Fruit fly (Drosophila melanogaster): ENCODE measurements around the gene CG45075.

CG45075 gene

dm6 chr2L:6068544-6069251 lies 22.5 kb upstream of the CG45075 start, which contains the start of the genes CG9150 and Pfdn1 (continued):
- no peak for TF ChIP-seq E2f1 (GFP tag; IDR thresholded peaks at IDR 0.05)
- TF ChIP-seq Scr (GFP tag; IDR thresholded peaks at IDR 0.05; ENCODE audit: partially characterized antibody), result peak; percentile 90
- peak; percentile 50 for TF ChIP-seq lbe (GFP tag; optimal IDR thresholded peaks at IDR 0.05)
- peak; percentile 6 for TF ChIP-seq CG12659 (GFP tag; optimal IDR thresholded peaks at IDR 0.05)
- no peak for TF ChIP-seq CG9817 (tag; optimal IDR thresholded peaks at IDR 0.05)
- peak; percentile 68 for TF ChIP-seq Myb (GFP tag; optimal IDR thresholded peaks at IDR 0.05)
- peak; percentile 18 for TF ChIP-seq Sin3A (optimal IDR thresholded peaks at IDR 0.05)
- TF ChIP-seq CoRest (tag; optimal IDR thresholded peaks at IDR 0.05), result peak; percentile 20
- TF ChIP-seq CG1792 (GFP tag; optimal IDR thresholded peaks at IDR 0.05), result no peak
- peak; percentile 95 for TF ChIP-seq Dref (GFP tag; IDR thresholded peaks at IDR 0.05)
- peak; percentile 25 for TF ChIP-seq CG2120 (GFP tag; optimal IDR thresholded peaks at IDR 0.05)
- peak; percentile 62 for TF ChIP-seq MESR4 (GFP tag; optimal IDR thresholded peaks at IDR 0.05)
- TF ChIP-seq Med (GFP tag), result peak; percentile 82

- peak; percentile 14 for TF ChIP-seq Jarid2 (GFP tag; optimal IDR thresholded peaks at IDR 0.05)
- no peak for TF ChIP-seq sim (GFP tag; IDR thresholded peaks at IDR 0.05)
- TF ChIP-seq CG14860 (GFP tag; IDR thresholded peaks at IDR 0.05; ENCODE audit: partially characterized antibody), result peak; percentile 78
- no peak for TF ChIP-seq CG14667 (GFP tag; IDR thresholded peaks at IDR 0.05)
- TF ChIP-seq CG9817 (tag; optimal IDR thresholded peaks at IDR 0.05), result peak; percentile 37
- TF ChIP-seq ash1 (GFP tag; optimal IDR thresholded peaks at IDR 0.05), result no peak
- TF ChIP-seq slbo (GFP tag; IDR thresholded peaks at IDR 0.05), result peak; percentile 31; the same call in 1 of the 2 replicates
- TF ChIP-seq Vsx1 (GFP tag; optimal IDR thresholded peaks at IDR 0.05), result no peak
- TF ChIP-seq tll (GFP tag; optimal IDR thresholded peaks at IDR 0.05), result no peak
- no peak for TF ChIP-seq CG2875 (GFP tag; optimal IDR thresholded peaks at IDR 0.05)
- TF ChIP-seq CG8944 (GFP tag; optimal IDR thresholded peaks at IDR 0.05), result no peak
- TF ChIP-seq CG17385 (GFP tag; optimal IDR thresholded peaks at IDR 0.05), result no peak
- peak; percentile 69 for TF ChIP-seq lab (GFP tag; optimal IDR thresholded peaks at IDR 0.05)
- TF ChIP-seq disco-r (GFP tag; optimal IDR thresholded peaks at IDR 0.05), result no peak
- TF ChIP-seq CG31365 (tag; optimal IDR thresholded peaks at IDR 0.05), result peak; percentile 90
- TF ChIP-seq CG5953 (GFP tag; IDR thresholded peaks at IDR 0.05), result no peak
- peak; percentile 5 for TF ChIP-seq Fer1 (GFP tag; optimal IDR thresholded peaks at IDR 0.05)
- no peak for TF ChIP-seq ewg (GFP tag; optimal IDR thresholded peaks at IDR 0.05)
- TF ChIP-seq Fer3 (tag; optimal IDR thresholded peaks at IDR 0.05), result no peak
- TF ChIP-seq Ravus (GFP tag; IDR thresholded peaks at IDR 0.05), result no peak
- no peak for TF ChIP-seq CG33213 (GFP tag; optimal IDR thresholded peaks at IDR 0.05)
- peak; percentile 60 for TF ChIP-seq CG9932 (GFP tag; IDR thresholded peaks at IDR 0.05)
- TF ChIP-seq CG2202 (tag; optimal IDR thresholded peaks at IDR 0.05), result no peak
- no peak for TF ChIP-seq bigmax (GFP tag; optimal IDR thresholded peaks at IDR 0.05)
- no peak for TF ChIP-seq ranshi (GFP tag; IDR thresholded peaks at IDR 0.05)
- no peak for TF ChIP-seq yki (optimal IDR thresholded peaks at IDR 0.05)
- no peak for TF ChIP-seq gro (GFP tag; optimal IDR thresholded peaks at IDR 0.05)
- no peak for TF ChIP-seq Hr78 (GFP tag; optimal IDR thresholded peaks at IDR 0.05)
- peak; percentile 61 for TF ChIP-seq unc-4 (GFP tag; IDR thresholded peaks at IDR 0.05; ENCODE audit: partially characterized antibody)
- no peak for TF ChIP-seq so (GFP tag; IDR thresholded peaks at IDR 0.05)
- no peak for TF ChIP-seq CG30431 (GFP tag; optimal IDR thresholded peaks at IDR 0.05)
- no peak for TF ChIP-seq chif (GFP tag; optimal IDR thresholded peaks at IDR 0.05)
- TF ChIP-seq onecut (GFP tag; IDR thresholded peaks at IDR 0.05), result 0 out of 2 replicates have a peak, but pooled peaks have one; percentile 4
- TF ChIP-seq odd (GFP tag; optimal IDR thresholded peaks at IDR 0.05), result no peak
- peak; percentile 42 for TF ChIP-seq CG18262 (tag; optimal IDR thresholded peaks at IDR 0.05)
- TF ChIP-seq sqz (GFP tag; optimal IDR thresholded peaks at IDR 0.05), result peak; percentile 31
Observed at dm6 chr2L:6070656-6071231, 20.5 kb upstream of the CG45075 start, which contains the start of the genes CG9154 and Kr-h2. CG9154 (minus strand) TSS chr2L:6070686. Kr-h2 (plus strand) TSS chr2L:6070990.

All from whole organism, embryonic.